Worm (Caenorhabditis elegans): ENCODE results near the gene rps-14.

Gene rps-14

DNA sequence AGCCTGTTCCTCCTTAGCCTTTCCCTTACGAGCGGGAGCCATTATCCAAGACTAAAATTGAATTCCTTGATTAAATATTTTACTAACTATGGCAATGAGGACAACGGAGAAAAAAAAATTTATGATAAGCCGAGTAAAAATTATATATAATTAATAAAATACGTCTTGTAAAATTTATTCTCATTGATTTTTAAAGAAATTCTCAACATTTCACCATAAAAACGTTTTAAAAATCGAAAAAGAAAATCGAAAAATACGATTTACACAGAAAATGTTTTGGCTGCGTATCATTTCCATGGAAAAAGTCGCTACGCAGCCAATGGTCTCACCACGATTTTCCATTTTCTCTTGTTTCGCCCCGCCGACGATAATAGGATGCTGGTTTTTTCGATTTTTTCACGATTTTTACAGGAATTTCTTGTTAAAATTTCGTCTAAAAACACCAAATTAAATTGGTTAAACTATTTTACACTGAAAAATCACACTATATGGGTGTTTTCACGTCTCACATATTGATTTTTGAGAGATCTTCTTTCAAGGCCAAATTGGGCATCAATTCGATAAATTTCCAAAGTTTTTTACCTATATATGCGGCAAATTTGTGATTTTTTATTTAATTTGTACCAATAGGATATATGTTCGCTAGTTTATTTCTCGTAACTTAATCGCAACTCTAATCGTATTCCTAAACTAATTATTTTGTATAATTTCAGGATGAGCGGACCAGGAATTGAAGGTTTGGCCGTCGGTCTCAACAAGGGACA, at the start of gene rps-14, which contains the start of gene rpl-36:
TSS of gene rps-14 (minus strand) at position 51 of the 764 bp plus-strand sequence.
TSS of gene rpl-36 (plus strand) at position 714 of the 764 bp plus-strand sequence.
- TF ChIP-seq eyg-1 (tag; optimal IDR thresholded peaks at IDR 0.05) = no peak
- no peak for TF ChIP-seq sox-4 (tag; optimal IDR thresholded peaks at IDR 0.05)
- no peak for TF ChIP-seq ets-4 (tag; optimal IDR thresholded peaks at IDR 0.05)
- peak; percentile 2 for TF ChIP-seq ref-2 (tag; optimal IDR thresholded peaks at IDR 0.05)
- TF ChIP-seq unc-55 (GFP tag; optimal IDR thresholded peaks at IDR 0.05) = no peak
- no peak for TF ChIP-seq ceh-45 (GFP tag; IDR thresholded peaks at IDR 0.05)
- no peak for TF ChIP-seq mec-3 (tag; optimal IDR thresholded peaks at IDR 0.05; ENCODE audit: borderline replicate concordance)
- no peak for TF ChIP-seq syd-9 (tag; optimal IDR thresholded peaks at IDR 0.05)
- TF ChIP-seq sox-2 (GFP tag; IDR thresholded peaks at IDR 0.05) = 0 out of 2 replicates have a peak, but pooled peaks have one; percentile 33
- TF ChIP-seq hlh-6 (tag; optimal IDR thresholded peaks at IDR 0.05) = no peak
- TF ChIP-seq unc-3 (GFP tag; conservative IDR thresholded peaks at IDR 0.05) = no peak
- TF ChIP-seq unc-3 (tag; optimal IDR thresholded peaks at IDR 0.05) = no peak
- no peak for TF ChIP-seq ahr-1 (tag; optimal IDR thresholded peaks at IDR 0.05)
- peak; percentile 87 for TF ChIP-seq nfya-1 (tag; optimal IDR thresholded peaks at IDR 0.05)
- TF ChIP-seq ceh-34 (tag; optimal IDR thresholded peaks at IDR 0.05) = peak; percentile 13
- no peak for TF ChIP-seq fkh-10 (GFP tag; optimal IDR thresholded peaks at IDR 0.05)
- TF ChIP-seq C38D4.7 (GFP tag; optimal IDR thresholded peaks at IDR 0.05) = no peak
- peak; percentile 64 for TF ChIP-seq unc-42 (tag; optimal IDR thresholded peaks at IDR 0.05)
- no peak for TF ChIP-seq fkh-6 (tag; optimal IDR thresholded peaks at IDR 0.05)
- no peak for TF ChIP-seq ceh-2 (tag; optimal IDR thresholded peaks at IDR 0.05)
- TF ChIP-seq gmeb-2 (tag; optimal IDR thresholded peaks at IDR 0.05) = no peak
- TF ChIP-seq unc-86 (tag; optimal IDR thresholded peaks at IDR 0.05) = peak; percentile 26
- no peak for TF ChIP-seq che-1 (tag; optimal IDR thresholded peaks at IDR 0.05)
- peak; percentile 27 for TF ChIP-seq ceh-18 (tag; optimal IDR thresholded peaks at IDR 0.05)
- TF ChIP-seq tbx-2 (tag; optimal IDR thresholded peaks at IDR 0.05) = peak; percentile 18
- TF ChIP-seq elt-4 (tag; optimal IDR thresholded peaks at IDR 0.05) = no peak
- TF ChIP-seq ttx-3 (tag; optimal IDR thresholded peaks at IDR 0.05) = no peak
- TF ChIP-seq fax-1 (tag; optimal IDR thresholded peaks at IDR 0.05) = no peak
- TF ChIP-seq madf-2 (tag; optimal IDR thresholded peaks at IDR 0.05) = no peak
- no peak for TF ChIP-seq pqm-1 (tag; optimal IDR thresholded peaks at IDR 0.05)
- TF ChIP-seq ceh-14 (tag; optimal IDR thresholded peaks at IDR 0.05) = no peak
- no peak for TF ChIP-seq tbx-7 (tag; optimal IDR thresholded peaks at IDR 0.05)
- no peak for TF ChIP-seq ceh-9 (tag; optimal IDR thresholded peaks at IDR 0.05)
- TF ChIP-seq ceh-30 (tag; optimal IDR thresholded peaks at IDR 0.05) = peak; percentile 14
- TF ChIP-seq hlh-13 (GFP tag; optimal IDR thresholded peaks at IDR 0.05) = no peak
- peak; percentile 46 for TF ChIP-seq ceh-31 (tag; optimal IDR thresholded peaks at IDR 0.05)
- TF ChIP-seq pha-4 (tag; optimal IDR thresholded peaks at IDR 0.05) = no peak
- TF ChIP-seq C08G9.2 (tag; optimal IDR thresholded peaks at IDR 0.05) = no peak
- no peak for TF ChIP-seq ceh-19 (GFP tag; optimal IDR thresholded peaks at IDR 0.05)
- no peak for TF ChIP-seq npax-4 (tag; optimal IDR thresholded peaks at IDR 0.05)
- no peak for TF ChIP-seq pag-3 (tag; optimal IDR thresholded peaks at IDR 0.05; ENCODE audit: borderline replicate concordance)
- TF ChIP-seq pax-1 (tag; optimal IDR thresholded peaks at IDR 0.05) = peak; percentile 81
- no peak for TF ChIP-seq rnt-1 (tag; optimal IDR thresholded peaks at IDR 0.05)
- no peak for TF ChIP-seq ceh-22 (tag; optimal IDR thresholded peaks at IDR 0.05)
- TF ChIP-seq K09A11.1 (tag; optimal IDR thresholded peaks at IDR 0.05; ENCODE audit: insufficient read depth) = no peak
- TF ChIP-seq hlh-8 (tag; optimal IDR thresholded peaks at IDR 0.05) = no peak
